Worm (Caenorhabditis elegans) whole organism, L4 larva: ENCODE data around the gene gst-32.
A peak's percentile ranks its signal among the peaks of the same experiment; 100 is the strongest.

Experiments
- D1046.2 ChIP-seq: fragments of 200-800 bp; sonication (Bioruptor generic); IDR thresholded peaks from 2 replicates; pipeline ENCODE4 v1.3.6; 2022; ENCODE audit warnings: missing genetic modification characterization, missing compliant biosample characterization
- F10B5.3 ChIP-seq: sonication (generic microtip); optimal IDR thresholded peaks from 2 replicates; lab custom pipeline; 2016; ENCODE audit warnings: mild to moderate bottlenecking, missing genetic modification characterization, missing compliant biosample characterization
- F26F4.8 ChIP-seq: fragments of 200-800 bp; sonication (Bioruptor generic); conservative IDR thresholded peaks from 2 replicates; pipeline ENCODE4 v1.3.6; 2022; ENCODE audit warnings: missing genetic modification characterization, missing compliant biosample characterization
- F37D6.2 ChIP-seq: sonication (generic microtip); optimal IDR thresholded peaks from 2 replicates; lab custom pipeline; 2016; ENCODE audit warnings: mild to moderate bottlenecking, missing genetic modification characterization, missing compliant biosample characterization
- F44E2.7 ChIP-seq: fragments of 200-800 bp; sonication (Bioruptor generic); IDR thresholded peaks from 2 replicates; pipeline ENCODE4 v2.1.2; 2022; ENCODE audit warnings: missing genetic modification characterization, missing compliant biosample characterization
- T20F7.1 ChIP-seq: fragments of 200-800 bp; sonication (Bioruptor generic); optimal IDR thresholded peaks from 2 replicates; lab custom pipeline; 2018; ENCODE audit warnings: mild to moderate bottlenecking, missing genetic modification characterization, missing compliant biosample characterization
- Y105C5A.15 ChIP-seq: fragments of 200-800 bp; sonication (Bioruptor generic); IDR thresholded peaks from 2 replicates; pipeline ENCODE4 v1.3.6; 2022; ENCODE audit warnings: missing genetic modification characterization, missing compliant biosample characterization
- ZK546.5 ChIP-seq, 2 experiments: sonication (generic microtip); optimal IDR thresholded peaks; 2 replicates each; lab custom pipeline; 2017; ENCODE audit warnings: missing biosample characterization in 2 of 2, missing genetic modification characterization in 2 of 2
- aha-1 ChIP-seq: fragments of 150-350 bp; peaks from one replicate; lab custom pipeline; 2014; ENCODE audit warnings: missing biosample characterization, missing genetic modification characterization
- aly-2 ChIP-seq: sonication (generic microtip); optimal IDR thresholded peaks from 2 replicates; lab custom pipeline; 2018; ENCODE audit warnings: missing biosample characterization, missing genetic modification characterization
- ama-1 ChIP-seq: fragments of 150-350 bp; optimal IDR thresholded peaks from 2 replicates; lab custom pipeline; 2014; ENCODE audit warnings: inconsistent platforms, mixed read lengths
- arid-1 ChIP-seq: fragments of 200-800 bp; sonication (Bioruptor generic); conservative IDR thresholded peaks from 2 replicates; pipeline ENCODE4 v1.3.6; 2022; ENCODE audit warnings: missing genetic modification reagents, missing genetic modification characterization, missing compliant biosample characterization
- ceh-62 ChIP-seq: sonication (generic microtip); optimal IDR thresholded peaks from 2 replicates; lab custom pipeline; 2017; ENCODE audit warnings: missing biosample characterization, missing genetic modification characterization
- ceh-82 ChIP-seq: sonication (generic microtip); optimal IDR thresholded peaks from 2 replicates; lab custom pipeline; 2017; ENCODE audit warnings: missing biosample characterization, missing genetic modification characterization
- cey-2 ChIP-seq: sonication (generic microtip); optimal IDR thresholded peaks from 3 replicates; lab custom pipeline; 2017; ENCODE audit warnings: missing genetic modification characterization, mild to moderate bottlenecking, missing compliant biosample characterization, antibody characterized with exemption, borderline replicate concordance; ENCODE audit not compliant: insufficient read depth
- daf-12 ChIP-seq: fragments of 150-350 bp; optimal IDR thresholded peaks from 2 replicates; lab custom pipeline; 2014; ENCODE audit warnings: missing biosample characterization, missing genetic modification reagents, missing genetic modification characterization
- daf-16 ChIP-seq, 3 experiments: sonication (generic microtip); optimal IDR thresholded peaks; 2 replicates each; lab custom pipeline; 2016 to 2017; ENCODE audit warnings: missing genetic modification characterization in 3 of 3, missing genetic modification reagents in 3 of 3, mild to moderate bottlenecking in 2 of 3, missing compliant biosample characterization in 2 of 3, missing biosample characterization in 1 of 3, moderate library complexity in 1 of 3
- dmd-6 ChIP-seq: fragments of 200-800 bp; sonication (Bioruptor generic); IDR thresholded peaks from 2 replicates; pipeline ENCODE4 v1.3.6; 2022; ENCODE audit warnings: missing genetic modification reagents, missing genetic modification characterization, missing compliant biosample characterization
- dve-1 ChIP-seq: sonication (generic microtip); optimal IDR thresholded peaks from 2 replicates; lab custom pipeline; 2017; ENCODE audit warnings: antibody characterized with exemption, mild to moderate bottlenecking, missing genetic modification characterization, missing compliant biosample characterization; ENCODE audit not compliant: insufficient read depth
- egl-43 ChIP-seq: fragments of 200-800 bp; sonication (Bioruptor generic); IDR thresholded peaks from 2 replicates; pipeline ENCODE4 v1.3.6; 2022; ENCODE audit warnings: missing genetic modification reagents, missing genetic modification characterization, missing compliant biosample characterization
- fos-1 ChIP-seq: fragments of 150-350 bp; optimal IDR thresholded peaks from 2 replicates; lab custom pipeline; 2014; ENCODE audit warnings: missing biosample characterization, missing genetic modification characterization
- lin-15B ChIP-seq: fragments of 150-350 bp; sonication (generic microtip); optimal IDR thresholded peaks from 3 replicates; lab custom pipeline; 2014; ENCODE audit warnings: missing biosample characterization, missing genetic modification characterization
- madf-5 ChIP-seq, 2 experiments: fragments of 200-800 bp; sonication (Bioruptor generic); IDR thresholded peaks; 2 replicates each; pipeline ENCODE4 v1.3.6; 2022; ENCODE audit warnings: missing compliant biosample characterization in 2 of 2, missing genetic modification characterization in 2 of 2
- madf-9 ChIP-seq: fragments of 200-800 bp; sonication (Bioruptor generic); conservative IDR thresholded peaks from 2 replicates; pipeline ENCODE4 v1.3.6; 2022; ENCODE audit warnings: missing genetic modification reagents, missing genetic modification characterization, missing compliant biosample characterization
- mdt-29 ChIP-seq: fragments of 200-800 bp; sonication (Bioruptor generic); IDR thresholded peaks from 2 replicates; pipeline ENCODE4 v1.3.6; 2022; ENCODE audit warnings: missing genetic modification reagents, missing genetic modification characterization, missing compliant biosample characterization
- mep-1 ChIP-seq: fragments of 150-350 bp; sonication (generic microtip); optimal IDR thresholded peaks from 3 replicates; lab custom pipeline; 2014; ENCODE audit warnings: missing biosample characterization, missing genetic modification characterization
- mxl-2 ChIP-seq: fragments of 200-800 bp; sonication (Bioruptor generic); conservative IDR thresholded peaks from 2 replicates; pipeline ENCODE4 v1.3.6; 2022; ENCODE audit warnings: missing genetic modification reagents, missing genetic modification characterization, missing compliant biosample characterization
- nhr-11 ChIP-seq: fragments of 150-350 bp; optimal IDR thresholded peaks from 2 replicates; lab custom pipeline; 2014; ENCODE audit warnings: missing biosample characterization, missing genetic modification characterization
- nhr-111 ChIP-seq: fragments of 200-800 bp; sonication (Bioruptor generic); optimal IDR thresholded peaks from 2 replicates; lab custom pipeline; 2018; ENCODE audit warnings: mild to moderate bottlenecking, missing genetic modification characterization, missing compliant biosample characterization
- nhr-237 ChIP-seq: sonication (generic microtip); optimal IDR thresholded peaks from 2 replicates; lab custom pipeline; 2017; ENCODE audit warnings: missing biosample characterization, missing genetic modification characterization
- nhr-41 ChIP-seq: fragments of 200-800 bp; sonication (Bioruptor generic); IDR thresholded peaks from 2 replicates; pipeline ENCODE4 v1.3.6; 2022; ENCODE audit warnings: missing genetic modification reagents, missing genetic modification characterization, missing compliant biosample characterization
- nhr-42 ChIP-seq: fragments of 200-800 bp; sonication (Bioruptor generic); IDR thresholded peaks from 2 replicates; pipeline ENCODE4 v1.3.6; 2022; ENCODE audit warnings: missing genetic modification characterization, missing compliant biosample characterization
- nhr-48 ChIP-seq: sonication (generic microtip); optimal IDR thresholded peaks from 2 replicates; lab custom pipeline; 2016; ENCODE audit warnings: mild to moderate bottlenecking, missing genetic modification characterization, missing compliant biosample characterization
- saeg-2 ChIP-seq: fragments of 200-800 bp; sonication (Bioruptor generic); IDR thresholded peaks from 2 replicates; pipeline ENCODE4 v1.3.6; 2022; ENCODE audit warnings: missing genetic modification reagents, missing genetic modification characterization, missing compliant biosample characterization
- sdz-12 ChIP-seq: fragments of 200-800 bp; sonication (Bioruptor generic); optimal IDR thresholded peaks from 2 replicates; lab custom pipeline; 2018; ENCODE audit warnings: mild to moderate bottlenecking, missing genetic modification characterization, missing compliant biosample characterization
- set-16 ChIP-seq: fragments of 200-800 bp; sonication (Bioruptor generic); IDR thresholded peaks from 2 replicates; pipeline ENCODE4 v1.3.6; 2022; ENCODE audit warnings: missing genetic modification reagents, missing genetic modification characterization, missing compliant biosample characterization
- spr-3 ChIP-seq: fragments of 200-800 bp; sonication (Bioruptor generic); optimal IDR thresholded peaks from 2 replicates; lab custom pipeline; 2018; ENCODE audit warnings: mild to moderate bottlenecking, missing genetic modification characterization, missing compliant biosample characterization
- unc-62 ChIP-seq, 3 experiments: fragments of 150-350 bp in 1 of 3; sonication (generic microtip); optimal IDR thresholded peaks in 2 of 3; peaks in 1 of 3; 1 replicate in 1 of 3; 2 replicates in 2 of 3; lab custom pipeline; 2014 to 2017; ENCODE audit warnings: missing biosample characterization in 3 of 3, missing genetic modification characterization in 3 of 3, missing genetic modification reagents in 3 of 3, missing genotype in 1 of 3
- zip-11 ChIP-seq: fragments of 200-800 bp; sonication (Bioruptor generic); IDR thresholded peaks from 2 replicates; pipeline ENCODE4 v1.3.6; 2022; ENCODE audit warnings: missing genetic modification characterization, missing compliant biosample characterization
- ztf-11 ChIP-seq: fragments of 150-350 bp; optimal IDR thresholded peaks from 2 replicates; lab custom pipeline; 2014; ENCODE audit warnings: missing biosample characterization, missing genetic modification characterization

gst-32 gene

DNA sequence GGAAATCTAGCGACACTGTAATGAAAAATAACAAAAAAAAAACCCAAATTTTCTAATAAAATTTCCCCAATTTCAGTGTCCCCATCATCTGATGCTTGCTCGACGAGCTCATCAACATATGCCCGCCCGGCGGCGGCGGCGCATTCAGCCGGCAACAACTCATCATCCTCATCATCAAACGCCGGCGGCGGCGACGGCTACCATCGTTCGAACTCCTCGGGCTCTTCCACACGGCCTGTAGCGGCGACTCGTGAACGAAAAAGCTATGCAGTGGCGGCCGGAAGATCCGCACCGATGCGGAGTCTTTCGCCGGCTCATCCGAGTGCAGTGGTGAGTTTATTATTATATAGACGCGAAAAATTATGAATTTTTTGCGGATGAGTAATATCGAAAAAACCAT, 41.7 kb upstream of the gst-32 start:
- no peak for TF ChIP-seq D1046.2 (GFP tag; lab: Robert Waterston, UW)
- no peak for TF ChIP-seq ceh-62
- no peak for TF ChIP-seq F26F4.8 (GFP tag; lab: Robert Waterston, UW)
- no peak for TF ChIP-seq sdz-12 (GFP tag; lab: Kevin White, UChicago)
- TF ChIP-seq lin-15B (tag; lab: Kevin White, UChicago): no peak
- TF ChIP-seq nhr-111: no peak
- no peak for TF ChIP-seq aly-2
- no peak for TF ChIP-seq spr-3 (GFP tag; lab: Kevin White, UChicago)
- no peak for TF ChIP-seq cey-2 (tag; lab: Kevin White, UChicago)
- no peak for TF ChIP-seq ceh-82 (tag; lab: Kevin White, UChicago)
- no peak for TF ChIP-seq madf-5 (GFP tag; IDR thresholded peaks at IDR 0.05; lab: Robert Waterston, UW)
- TF ChIP-seq T20F7.1 (GFP tag; lab: Kevin White, UChicago): no peak
- no peak for TF ChIP-seq fos-1 (tag; lab: Kevin White, UChicago)
- no peak for TF ChIP-seq mxl-2
- no peak for TF ChIP-seq nhr-48 (tag; lab: Kevin White, UChicago)
- TF ChIP-seq zip-11 (GFP tag; lab: Robert Waterston, UW): 0 out of 2 replicates have a peak, but pooled peaks have one; percentile 32
- TF ChIP-seq nhr-42 (GFP tag; lab: Robert Waterston, UW): 0 out of 2 replicates have a peak, but pooled peaks have one; percentile 16
- no peak for TF ChIP-seq egl-43 (GFP tag; lab: Robert Waterston, UW)
- no peak for TF ChIP-seq mep-1 (tag; lab: Kevin White, UChicago)
- TF ChIP-seq madf-9 (GFP tag; lab: Robert Waterston, UW): no peak
- no peak for TF ChIP-seq ztf-11
- TF ChIP-seq daf-12: no peak
- TF ChIP-seq mdt-29 (GFP tag; lab: Robert Waterston, UW): 0 out of 2 replicates have a peak, but pooled peaks have one; percentile 7
- TF ChIP-seq F44E2.7: no peak
- no peak for TF ChIP-seq Y105C5A.15 (GFP tag; lab: Robert Waterston, UW)
- TF ChIP-seq dmd-6 (GFP tag; lab: Robert Waterston, UW): no peak
- TF ChIP-seq nhr-237 (tag; lab: Kevin White, UChicago): no peak
- TF ChIP-seq ZK546.5 (tag; optimal IDR thresholded peaks at IDR 0.05; lab: Kevin White, UChicago): no peak
- no peak for TF ChIP-seq F37D6.2 (tag; lab: Kevin White, UChicago)
- peak; percentile 88 for TF ChIP-seq set-16 (GFP tag; lab: Robert Waterston, UW)

ce11 chrII:15219033-15219432, 40.6 kb upstream of the gst-32 start:
- TF ChIP-seq nhr-11 (tag; lab: Kevin White, UChicago) (no peak), unc-62 (GFP tag; optimal IDR thresholded peaks at IDR 0.05 in 1 of 2; lab: Kevin White, UChicago) (peak in 1 of 2 experiments; percentile 40), unc-62 (tag; optimal IDR thresholded peaks at IDR 0.05; lab: Kevin White, UChicago) (no peak), daf-16 (GFP tag; optimal IDR thresholded peaks at IDR 0.05; lab: Kevin White, UChicago) (no peak), daf-16 (tag; optimal IDR thresholded peaks at IDR 0.05; lab: Kevin White, UChicago) (peak; percentile 6), dve-1 (tag; lab: Kevin White, UChicago) (no peak), ama-1 (lab: Kevin White, UChicago) (peak; percentile 37)

DNA sequence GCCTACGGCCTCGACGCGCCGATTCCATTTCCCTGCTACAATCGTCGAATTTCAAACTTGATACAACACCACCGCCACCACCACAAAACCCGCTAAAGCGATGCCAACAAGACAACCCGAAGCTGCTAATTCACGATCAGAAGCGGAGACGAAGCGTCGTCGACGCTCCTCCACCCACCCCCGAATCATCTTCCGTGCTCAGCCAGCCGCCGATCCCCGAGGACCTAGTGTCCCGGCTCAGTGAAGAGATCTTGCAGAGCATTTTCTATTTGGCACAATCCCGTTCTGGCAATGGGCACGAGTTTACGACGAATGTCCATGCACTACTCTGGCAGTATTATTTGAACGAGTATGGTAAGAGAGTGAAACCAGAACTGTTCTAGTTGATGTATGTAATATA, 40.2 kb upstream of the gst-32 start:
- TF ChIP-seq aha-1 (tag; lab: Kevin White, UChicago) (peak; percentile 5), saeg-2 (no peak), nhr-42 (GFP tag; lab: Robert Waterston, UW) (peak; percentile 26; the same call in 1 of the 2 replicates), arid-1 (GFP tag; lab: Robert Waterston, UW) (no peak), set-16 (GFP tag; lab: Robert Waterston, UW) (peak; percentile 70; the same call in 1 of the 2 replicates), egl-43 (GFP tag; lab: Robert Waterston, UW) (no peak), nhr-41 (GFP tag; lab: Robert Waterston, UW) (no peak), F10B5.3 (no peak)
